Fruit fly (Drosophila melanogaster) whole organism, prepupa: ENCODE measurements around the gene CG43391.
A peak's percentile ranks its signal among the peaks of the same experiment; 100 is the strongest.

ENCODE experiments used
- Blimp-1 ChIP-seq: fragments of 200-800 bp; sonication (Bioruptor generic); optimal IDR thresholded peaks from 3 replicates; lab custom pipeline; 2017; ENCODE audit warnings: missing biosample characterization, missing genetic modification characterization, mild to moderate bottlenecking, moderate library complexity, missing genetic modification reagents
- CG10631 ChIP-seq: fragments of 200-800 bp; sonication (Bioruptor generic); optimal IDR thresholded peaks from 2 replicates; lab custom pipeline; 2016; ENCODE audit warnings: missing biosample characterization, missing genetic modification characterization
- CG10669 ChIP-seq: fragments of 200-800 bp; sonication (Bioruptor generic); optimal IDR thresholded peaks from 3 replicates; lab custom pipeline; 2018; ENCODE audit warnings: missing biosample characterization, mild to moderate bottlenecking, missing genetic modification characterization, moderate library complexity
- CG11902 ChIP-seq: fragments of 200-800 bp; sonication (Bioruptor generic); optimal IDR thresholded peaks from 3 replicates; lab custom pipeline; 2016; ENCODE audit warnings: missing biosample characterization, missing genetic modification characterization
- CG15336 ChIP-seq: fragments of 200-800 bp; sonication (Bioruptor generic); IDR thresholded peaks from 2 replicates; pipeline ENCODE4 v1.3.6; 2022; ENCODE audit warnings: missing biosample characterization, missing genetic modification characterization
- CG1621 ChIP-seq: fragments of 200-800 bp; sonication (Bioruptor generic); optimal IDR thresholded peaks from 3 replicates; lab custom pipeline; 2018; ENCODE audit warnings: missing biosample characterization, mild to moderate bottlenecking, missing genetic modification characterization
- CG31627 ChIP-seq: fragments of 200-800 bp; sonication (Bioruptor generic); optimal IDR thresholded peaks from 3 replicates; lab custom pipeline; 2016; ENCODE audit warnings: missing biosample characterization, missing genetic modification characterization
- CG34406 ChIP-seq: fragments of 200-800 bp; sonication (Bioruptor generic); optimal IDR thresholded peaks from 3 replicates; lab custom pipeline; 2016; ENCODE audit warnings: missing biosample characterization, missing genetic modification characterization
- CG3919 ChIP-seq: fragments of 200-800 bp; sonication (Bioruptor generic); optimal IDR thresholded peaks from 3 replicates; lab custom pipeline; 2016; ENCODE audit warnings: missing biosample characterization, missing genetic modification characterization
- CG4318 ChIP-seq: fragments of 200-800 bp; sonication (Bioruptor generic); optimal IDR thresholded peaks from 3 replicates; lab custom pipeline; 2017; ENCODE audit warnings: missing biosample characterization, mild to moderate bottlenecking, missing genetic modification characterization
- CG6163 ChIP-seq: fragments of 200-800 bp; sonication (Bioruptor generic); IDR thresholded peaks from 3 replicates; pipeline ENCODE4 v1.3.6; 2022; ENCODE audit warnings: missing biosample characterization, missing genetic modification characterization
- CG6792 ChIP-seq: fragments of 200-800 bp; sonication (Bioruptor generic); optimal IDR thresholded peaks from 3 replicates; lab custom pipeline; 2016; ENCODE audit warnings: missing biosample characterization, missing genetic modification characterization
- CG6808 ChIP-seq: fragments of 200-800 bp; sonication (Bioruptor generic); optimal IDR thresholded peaks from 3 replicates; lab custom pipeline; 2017; ENCODE audit warnings: missing biosample characterization, missing genetic modification characterization, mild to moderate bottlenecking, moderate library complexity, missing genetic modification reagents
- CG7368 ChIP-seq: fragments of 200-800 bp; sonication (Bioruptor generic); optimal IDR thresholded peaks from 3 replicates; lab custom pipeline; 2016; ENCODE audit warnings: missing biosample characterization, missing genetic modification characterization
- CG8319 ChIP-seq: fragments of 200-800 bp; sonication (Bioruptor generic); optimal IDR thresholded peaks from 3 replicates; lab custom pipeline; 2016; ENCODE audit warnings: missing biosample characterization, missing genetic modification characterization
- CG8632 ChIP-seq: fragments of 200-800 bp; sonication (Bioruptor generic); optimal IDR thresholded peaks from 3 replicates; lab custom pipeline; 2016; ENCODE audit warnings: missing biosample characterization, missing genetic modification characterization
- Eip78C ChIP-seq: fragments of 200-800 bp; sonication (Bioruptor generic); peaks from one replicate; lab custom pipeline; 2016; ENCODE audit warnings: missing biosample characterization, missing genetic modification characterization
- Eip93F ChIP-seq: fragments of 200-800 bp; sonication (Bioruptor generic); optimal IDR thresholded peaks from 2 replicates; lab custom pipeline; 2016; ENCODE audit warnings: missing biosample characterization, mild to moderate bottlenecking, missing genetic modification characterization
- Ets21C ChIP-seq: fragments of 200-800 bp; sonication (Bioruptor generic); optimal IDR thresholded peaks from 3 replicates; lab custom pipeline; 2016; ENCODE audit warnings: missing biosample characterization, missing genetic modification characterization
- Ets96B ChIP-seq: fragments of 200-800 bp; optimal IDR thresholded peaks from 2 replicates; lab custom pipeline; 2019; ENCODE audit warnings: missing biosample characterization, mild to moderate bottlenecking, missing genetic modification characterization, moderate library complexity
- Hr38 ChIP-seq: sonication (Bioruptor generic); optimal IDR thresholded peaks from 2 replicates; lab custom pipeline; 2016; ENCODE audit warnings: missing biosample characterization, missing genetic modification characterization
- Hr39 ChIP-seq: fragments of 200-800 bp; sonication (Bioruptor generic); optimal IDR thresholded peaks from 2 replicates; lab custom pipeline; 2016; ENCODE audit warnings: missing biosample characterization, missing genetic modification characterization
- Hr4 ChIP-seq: fragments of 200-800 bp; sonication (Bioruptor generic); optimal IDR thresholded peaks from 3 replicates; lab custom pipeline; 2016; ENCODE audit warnings: missing biosample characterization, missing genetic modification characterization
- Lpt ChIP-seq: fragments of 200-800 bp; sonication (Bioruptor generic); optimal IDR thresholded peaks from 3 replicates; lab custom pipeline; 2016; ENCODE audit warnings: missing biosample characterization, missing genetic modification characterization
- Met ChIP-seq: fragments of 200-800 bp; sonication (Bioruptor generic); optimal IDR thresholded peaks from 3 replicates; lab custom pipeline; 2016; ENCODE audit warnings: missing biosample characterization, missing genetic modification characterization
- OdsH ChIP-seq: fragments of 200-800 bp; sonication (Bioruptor generic); optimal IDR thresholded peaks from 3 replicates; lab custom pipeline; 2016; ENCODE audit warnings: missing biosample characterization, missing genetic modification characterization
- Smox ChIP-seq: fragments of 200-800 bp; sonication (Bioruptor generic); optimal IDR thresholded peaks from 3 replicates; lab custom pipeline; 2016; ENCODE audit warnings: missing biosample characterization, missing genetic modification characterization
- Sox102F ChIP-seq: fragments of 200-800 bp; sonication (Bioruptor generic); optimal IDR thresholded peaks from 2 replicates; lab custom pipeline; 2016; ENCODE audit warnings: missing biosample characterization, mild to moderate bottlenecking, missing genetic modification characterization
- Sox14 ChIP-seq: fragments of 200-800 bp; sonication (Bioruptor generic); optimal IDR thresholded peaks from 3 replicates; lab custom pipeline; 2016; ENCODE audit warnings: missing biosample characterization, missing genetic modification characterization
- Sox15 ChIP-seq: fragments of 200-800 bp; sonication (Bioruptor generic); optimal IDR thresholded peaks from 3 replicates; lab custom pipeline; 2016; ENCODE audit warnings: missing biosample characterization, missing genetic modification characterization
- achi ChIP-seq: fragments of 200-800 bp; sonication (Bioruptor generic); optimal IDR thresholded peaks from 3 replicates; lab custom pipeline; 2016; ENCODE audit warnings: missing biosample characterization, missing genetic modification characterization
- acj6 ChIP-seq: fragments of 200-800 bp; sonication (Bioruptor generic); optimal IDR thresholded peaks from 3 replicates; lab custom pipeline; 2016; ENCODE audit warnings: missing biosample characterization, missing genetic modification characterization
- cyc ChIP-seq: fragments of 200-800 bp; sonication (Bioruptor generic); optimal IDR thresholded peaks from 3 replicates; lab custom pipeline; 2016; ENCODE audit warnings: missing biosample characterization, missing genetic modification characterization
- dac ChIP-seq: fragments of 200-800 bp; sonication (Bioruptor generic); optimal IDR thresholded peaks from 2 replicates; lab custom pipeline; 2017; ENCODE audit warnings: missing biosample characterization, mild to moderate bottlenecking, missing genetic modification characterization
- dsx ChIP-seq: fragments of 200-800 bp; optimal IDR thresholded peaks from 3 replicates; lab custom pipeline; 2019; ENCODE audit warnings: missing biosample characterization, mild to moderate bottlenecking, missing genetic modification characterization, moderate library complexity; ENCODE audit not compliant: poor library complexity, severe bottlenecking
- eg ChIP-seq: fragments of 200-800 bp; sonication (Bioruptor generic); IDR thresholded peaks from 3 replicates; pipeline ENCODE4 v1.3.6; 2022; ENCODE audit warnings: missing biosample characterization, missing genetic modification characterization
- esn ChIP-seq: fragments of 200-800 bp; sonication (Bioruptor generic); optimal IDR thresholded peaks from 2 replicates; lab custom pipeline; 2016; ENCODE audit warnings: missing biosample characterization, mild to moderate bottlenecking, missing genetic modification characterization, moderate library complexity
- fkh ChIP-seq: fragments of 200-800 bp; sonication (Bioruptor generic); optimal IDR thresholded peaks from 3 replicates; lab custom pipeline; 2017; ENCODE audit warnings: missing biosample characterization, mild to moderate bottlenecking, missing genetic modification characterization, moderate library complexity
- lz ChIP-seq: fragments of 200-800 bp; sonication (Bioruptor generic); optimal IDR thresholded peaks from 3 replicates; lab custom pipeline; 2016; ENCODE audit warnings: missing biosample characterization, missing genetic modification characterization
- net ChIP-seq: fragments of 200-800 bp; sonication (Bioruptor generic); optimal IDR thresholded peaks from 3 replicates; lab custom pipeline; 2016; ENCODE audit warnings: missing biosample characterization, missing genetic modification characterization
- pdm3 ChIP-seq: fragments of 200-800 bp; sonication (Bioruptor generic); optimal IDR thresholded peaks from 3 replicates; lab custom pipeline; 2016; ENCODE audit warnings: missing biosample characterization, missing genetic modification characterization
- spab ChIP-seq: fragments of 200-800 bp; sonication (Bioruptor generic); optimal IDR thresholded peaks from 2 replicates; lab custom pipeline; 2017; ENCODE audit warnings: missing biosample characterization, mild to moderate bottlenecking, missing genetic modification characterization, missing genetic modification reagents
- ss ChIP-seq, 2 experiments: fragments of 200-800 bp; sonication (Bioruptor generic); optimal IDR thresholded peaks; 2 replicates in 1 of 2; 3 replicates in 1 of 2; lab custom pipeline; 2017 to 2018; ENCODE audit warnings: mild to moderate bottlenecking in 2 of 2, missing biosample characterization in 2 of 2, missing genetic modification characterization in 2 of 2, moderate library complexity in 1 of 2
- svp ChIP-seq: fragments of 200-800 bp; sonication (Bioruptor generic); peaks from one replicate; lab custom pipeline; 2016; ENCODE audit warnings: missing biosample characterization, missing genetic modification characterization
- topi ChIP-seq: fragments of 200-800 bp; sonication (Bioruptor generic); optimal IDR thresholded peaks from 3 replicates; lab custom pipeline; 2016; ENCODE audit warnings: missing biosample characterization, missing genetic modification characterization
- vri ChIP-seq: fragments of 200-800 bp; sonication (Bioruptor generic); optimal IDR thresholded peaks from 3 replicates; lab custom pipeline; 2016; ENCODE audit warnings: missing biosample characterization, mild to moderate bottlenecking, missing genetic modification characterization

Gene CG43391

DNA sequence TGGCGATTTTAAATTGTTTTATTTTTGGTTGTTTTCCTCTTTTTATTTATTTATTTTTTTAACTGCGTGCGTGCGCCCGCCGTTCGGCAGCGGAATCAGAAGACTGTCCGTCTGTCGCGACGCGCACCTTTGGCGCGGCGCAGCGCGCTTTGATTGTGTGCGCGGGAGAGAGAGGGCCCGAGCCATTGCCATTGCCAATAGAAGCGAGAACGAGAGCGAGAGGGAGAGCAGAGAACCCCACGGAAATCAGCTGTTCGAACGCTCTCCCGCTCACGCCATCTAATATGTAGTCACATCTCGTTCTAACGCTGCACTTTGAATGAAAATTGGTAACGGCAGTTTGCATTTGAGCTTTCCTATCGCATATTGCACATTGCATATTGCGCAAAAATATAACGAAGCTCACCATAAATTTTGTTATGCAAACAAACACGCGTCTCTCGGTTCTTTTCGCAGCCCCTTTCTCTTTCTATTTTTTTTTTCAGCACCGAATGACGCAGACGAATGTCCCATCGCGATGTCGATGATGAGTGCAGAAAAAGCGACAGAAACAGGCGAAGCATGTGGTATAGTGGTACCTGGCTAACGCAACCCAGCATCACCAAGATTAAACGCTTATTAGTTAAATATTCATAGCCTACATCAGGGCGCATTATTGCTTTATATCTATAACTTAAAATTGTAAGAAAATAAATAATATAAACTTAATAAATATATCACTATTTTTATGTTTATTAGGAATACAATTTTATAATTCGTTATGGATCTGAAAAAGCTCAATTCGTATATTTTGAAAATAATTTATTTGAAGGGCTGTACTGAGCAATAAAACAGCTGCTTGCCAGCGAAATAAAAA, 46.2 kb downstream of the CG43391 start (continued):
- no peak for TF ChIP-seq CG1621
- TF ChIP-seq dsx (GFP tag; lab: Kevin White, UChicago), result no peak
- no peak for TF ChIP-seq CG34406 (GFP tag; lab: Kevin White, UChicago)
- no peak for TF ChIP-seq CG10669 (GFP tag; lab: Kevin White, UChicago)
- peak; percentile 56; the same call in 1 of the 2 replicates for TF ChIP-seq CG15336 (GFP tag; lab: Robert Waterston, UW)
- no peak for TF ChIP-seq Lpt (GFP tag; lab: Kevin White, UChicago)
- TF ChIP-seq CG6792, result no peak
- TF ChIP-seq Smox (GFP tag; lab: Kevin White, UChicago), result no peak
- TF ChIP-seq acj6, result peak; percentile 15
- TF ChIP-seq lz (GFP tag; lab: Kevin White, UChicago), result no peak
- TF ChIP-seq Sox102F (GFP tag; lab: Kevin White, UChicago), result no peak
- no peak for TF ChIP-seq CG10631 (GFP tag; lab: Kevin White, UChicago)
- TF ChIP-seq eg (GFP tag; lab: Robert Waterston, UW), result peak; percentile 73
- no peak for TF ChIP-seq Sox14 (GFP tag; lab: Kevin White, UChicago)
- no peak for TF ChIP-seq CG6808 (GFP tag; lab: Kevin White, UChicago)
- TF ChIP-seq CG11902 (GFP tag; lab: Kevin White, UChicago), result no peak
- TF ChIP-seq Eip93F (GFP tag; lab: Kevin White, UChicago), result no peak
- no peak for TF ChIP-seq net (GFP tag; lab: Kevin White, UChicago)

DNA sequence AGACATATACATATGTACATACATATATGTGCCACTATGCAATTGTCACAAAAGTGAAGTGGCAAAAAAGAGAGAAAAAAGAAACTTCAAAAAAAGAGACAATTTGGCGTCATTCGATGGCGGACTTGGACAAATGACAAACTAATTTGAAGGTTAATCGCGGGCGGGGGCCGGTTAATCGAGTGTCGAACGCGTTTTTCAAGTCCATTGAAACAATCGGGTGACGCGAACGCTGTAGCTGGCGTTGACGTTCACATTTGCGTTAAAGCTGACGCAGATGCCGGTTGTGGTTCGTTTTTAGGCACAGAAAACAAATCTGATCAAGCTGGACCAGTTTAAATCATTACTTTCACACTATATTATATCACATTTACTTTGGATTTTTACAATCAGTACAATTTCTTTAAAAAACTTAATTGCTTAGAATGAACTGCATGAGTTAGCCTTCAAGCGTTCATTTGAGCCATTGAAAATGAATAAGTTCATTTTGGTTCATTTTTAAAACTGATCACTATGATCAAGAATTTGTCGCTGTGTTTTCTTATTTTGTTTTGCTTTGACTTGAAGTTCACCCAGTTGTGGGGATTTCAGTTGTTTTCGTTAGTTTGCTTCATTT, 47.0 kb downstream of the CG43391 start:
- TF ChIP-seq CG3919 (GFP tag; lab: Kevin White, UChicago), result peak; percentile 22
- TF ChIP-seq pdm3 (GFP tag; lab: Kevin White, UChicago), result peak; percentile 69
- TF ChIP-seq CG8632, result peak; percentile 54
- TF ChIP-seq eg (GFP tag; lab: Robert Waterston, UW), result no peak
- no peak for TF ChIP-seq CG6163 (GFP tag; lab: Robert Waterston, UW)
- TF ChIP-seq CG10669 (GFP tag; lab: Kevin White, UChicago), result no peak
- TF ChIP-seq Hr39 (GFP tag; lab: Kevin White, UChicago), result peak; percentile 71
- peak; percentile 25 for TF ChIP-seq cyc (GFP tag; lab: Kevin White, UChicago)
- no peak for TF ChIP-seq vri (GFP tag; lab: Kevin White, UChicago)
- TF ChIP-seq Eip78C, result peak; percentile 79
- peak; percentile 33 for TF ChIP-seq CG6792
- peak; percentile 56 for TF ChIP-seq Hr4
- TF ChIP-seq Blimp-1 (GFP tag; lab: Kevin White, UChicago), result no peak
- no peak for TF ChIP-seq ss (GFP tag; optimal IDR thresholded peaks at IDR 0.05; lab: Kevin White, UChicago)
- TF ChIP-seq CG8319, result peak; percentile 4
- peak; percentile 61 for TF ChIP-seq Smox (GFP tag; lab: Kevin White, UChicago)
- TF ChIP-seq Hr38 (GFP tag; lab: Kevin White, UChicago), result no peak
- TF ChIP-seq dac (GFP tag; lab: Kevin White, UChicago), result peak; percentile 19
- TF ChIP-seq esn (GFP tag; lab: Kevin White, UChicago), result peak; percentile 73
- no peak for TF ChIP-seq spab (GFP tag; lab: Kevin White, UChicago)
- no peak for TF ChIP-seq fkh
- peak; percentile 19 for TF ChIP-seq net (GFP tag; lab: Kevin White, UChicago)
- TF ChIP-seq CG31627, result peak; percentile 68
- peak; percentile 43 for TF ChIP-seq achi
- TF ChIP-seq Eip93F (GFP tag; lab: Kevin White, UChicago), result no peak
- TF ChIP-seq dsx (GFP tag; lab: Kevin White, UChicago), result no peak
- TF ChIP-seq OdsH (GFP tag; lab: Kevin White, UChicago), result peak; percentile 42
- TF ChIP-seq svp, result peak; percentile 77
- TF ChIP-seq Met, result peak; percentile 61
- peak; percentile 47 for TF ChIP-seq Ets21C
- peak; percentile 65 for TF ChIP-seq topi (GFP tag; lab: Kevin White, UChicago)
- no peak for TF ChIP-seq CG11902 (GFP tag; lab: Kevin White, UChicago)
- TF ChIP-seq CG4318, result peak; percentile 10
- no peak for TF ChIP-seq Ets96B
- TF ChIP-seq Sox15, result no peak
- peak; percentile 44 for TF ChIP-seq CG34406 (GFP tag; lab: Kevin White, UChicago)
- peak; percentile 35; the same call in 1 of the 2 replicates for TF ChIP-seq CG15336 (GFP tag; lab: Robert Waterston, UW)
- TF ChIP-seq CG7368 (GFP tag; lab: Kevin White, UChicago), result no peak
- peak; percentile 55 for TF ChIP-seq Sox102F (GFP tag; lab: Kevin White, UChicago)
